Worm (Caenorhabditis elegans) whole organism, L3 larva: ENCODE data around the gene K09B11.5.
A peak's percentile ranks its signal among the peaks of the same experiment; 100 is the strongest.

ENCODE experiments used
- R02D3.7 ChIP-seq: fragments of 150-350 bp; optimal IDR thresholded peaks from 2 replicates; lab custom pipeline; 2014; ENCODE audit warnings: missing biosample characterization, missing genetic modification characterization
- ZK546.5 ChIP-seq: sonication (generic microtip); optimal IDR thresholded peaks from 2 replicates; lab custom pipeline; 2017; ENCODE audit warnings: missing biosample characterization, missing genetic modification characterization
- aly-2 ChIP-seq: fragments of 150-350 bp; optimal IDR thresholded peaks from 2 replicates; lab custom pipeline; 2014; ENCODE audit warnings: missing biosample characterization, missing genetic modification characterization
- ama-1 ChIP-seq: fragments of 150-350 bp; optimal IDR thresholded peaks from 2 replicates; lab custom pipeline; 2018
- ceh-16 ChIP-seq: sonication (generic microtip); optimal IDR thresholded peaks from 2 replicates; lab custom pipeline; 2017; ENCODE audit warnings: missing biosample characterization, missing genetic modification characterization
- ceh-28 ChIP-seq: fragments of 150-350 bp; optimal IDR thresholded peaks from 2 replicates; lab custom pipeline; 2014; ENCODE audit warnings: missing biosample characterization, missing genetic modification reagents, missing genetic modification characterization
- ceh-82 ChIP-seq: fragments of 150-350 bp; optimal IDR thresholded peaks from 2 replicates; lab custom pipeline; 2014; ENCODE audit warnings: missing biosample characterization, missing genetic modification characterization
- ceh-9 ChIP-seq: sonication (generic microtip); optimal IDR thresholded peaks from 2 replicates; lab custom pipeline; 2018; ENCODE audit warnings: missing biosample characterization, missing genetic modification characterization
- daf-12 ChIP-seq: fragments of 150-350 bp; optimal IDR thresholded peaks from 2 replicates; lab custom pipeline; 2014; ENCODE audit warnings: missing biosample characterization, missing genetic modification reagents, missing genetic modification characterization
- egl-27 ChIP-seq: sonication (generic microtip); optimal IDR thresholded peaks from 4 replicates; lab custom pipeline; 2017; ENCODE audit warnings: missing biosample characterization, missing genetic modification reagents, missing genetic modification characterization
- egl-5 ChIP-seq: fragments of 150-350 bp; optimal IDR thresholded peaks from 2 replicates; lab custom pipeline; 2017; ENCODE audit warnings: missing biosample characterization, missing genetic modification reagents, missing genetic modification characterization, inconsistent platforms
- elt-1 ChIP-seq: fragments of 150-350 bp; optimal IDR thresholded peaks from 2 replicates; lab custom pipeline; 2014; ENCODE audit warnings: missing biosample characterization, missing genetic modification characterization
- elt-2 ChIP-seq: sonication (generic microtip); optimal IDR thresholded peaks from 2 replicates; lab custom pipeline; 2016; ENCODE audit warnings: missing genetic modification reagents, mild to moderate bottlenecking, missing genetic modification characterization, missing compliant biosample characterization
- elt-3 ChIP-seq, 3 experiments: fragments of 150-350 bp in 1 of 3; sonication (generic microtip) in 2 of 3; optimal IDR thresholded peaks; 2 replicates in 2 of 3; 4 replicates in 1 of 3; lab custom pipeline; 2014 to 2017; ENCODE audit warnings: missing biosample characterization in 3 of 3, missing genetic modification characterization in 3 of 3
- eor-1 ChIP-seq, 2 experiments: fragments of 150-350 bp; optimal IDR thresholded peaks; 2 replicates each; lab custom pipeline; 2014 to 2018; ENCODE audit warnings: missing biosample characterization in 2 of 2, missing genetic modification characterization in 2 of 2
- fkh-10 ChIP-seq: sonication (generic microtip); optimal IDR thresholded peaks from 2 replicates; lab custom pipeline; 2017; ENCODE audit warnings: missing biosample characterization, missing genetic modification reagents, missing genetic modification characterization
- fkh-2 ChIP-seq: fragments of 150-350 bp; optimal IDR thresholded peaks from 2 replicates; lab custom pipeline; 2014; ENCODE audit warnings: missing biosample characterization, missing genetic modification reagents, missing genetic modification characterization
- fos-1 ChIP-seq: fragments of 150-350 bp; optimal IDR thresholded peaks from 2 replicates; lab custom pipeline; 2014; ENCODE audit warnings: missing biosample characterization, missing genetic modification characterization
- hmg-11 ChIP-seq: sonication (generic microtip); optimal IDR thresholded peaks from 2 replicates; lab custom pipeline; 2016; ENCODE audit warnings: missing genetic modification characterization, missing compliant biosample characterization
- jun-1 ChIP-seq: fragments of 150-350 bp; optimal IDR thresholded peaks from 2 replicates; lab custom pipeline; 2014; ENCODE audit warnings: missing biosample characterization, missing genetic modification reagents, missing genetic modification characterization
- lin-15B ChIP-seq: fragments of 150-350 bp; optimal IDR thresholded peaks from 2 replicates; lab custom pipeline; 2014; ENCODE audit warnings: missing biosample characterization, missing genetic modification characterization
- lin-39 ChIP-seq: fragments of 150-350 bp; optimal IDR thresholded peaks from 2 replicates; lab custom pipeline; 2018; ENCODE audit warnings: missing biosample characterization, missing genetic modification reagents, missing genetic modification characterization
- lsy-12 ChIP-seq: sonication (generic microtip); optimal IDR thresholded peaks from 2 replicates; lab custom pipeline; 2016; ENCODE audit warnings: mild to moderate bottlenecking, missing genetic modification characterization, missing compliant biosample characterization
- mdl-1 ChIP-seq: fragments of 150-350 bp; optimal IDR thresholded peaks from 2 replicates; lab custom pipeline; 2014; ENCODE audit warnings: missing biosample characterization, missing genetic modification characterization
- mml-1 ChIP-seq: fragments of 150-350 bp; sonication (generic microtip); optimal IDR thresholded peaks from 3 replicates; lab custom pipeline; 2014; ENCODE audit warnings: missing biosample characterization, missing genetic modification characterization
- nfya-1 ChIP-seq: sonication (generic microtip); optimal IDR thresholded peaks from 2 replicates; lab custom pipeline; 2017; ENCODE audit warnings: missing genetic modification characterization, mild to moderate bottlenecking, missing compliant biosample characterization, antibody characterized with exemption, moderate library complexity; ENCODE audit not compliant: insufficient read depth
- nhr-11 ChIP-seq: fragments of 150-350 bp; optimal IDR thresholded peaks from 2 replicates; lab custom pipeline; 2014; ENCODE audit warnings: missing biosample characterization, missing genetic modification characterization
- nhr-12 ChIP-seq: fragments of 150-350 bp; optimal IDR thresholded peaks from 2 replicates; lab custom pipeline; 2014; ENCODE audit warnings: missing biosample characterization, missing genetic modification characterization
- nhr-23 ChIP-seq: fragments of 150-350 bp; optimal IDR thresholded peaks from 2 replicates; lab custom pipeline; 2014; ENCODE audit warnings: missing biosample characterization, missing genetic modification reagents, missing genetic modification characterization
- nhr-237 ChIP-seq: fragments of 150-350 bp; optimal IDR thresholded peaks from 2 replicates; lab custom pipeline; 2014; ENCODE audit warnings: missing biosample characterization, missing genetic modification characterization
- nhr-25 ChIP-seq: sonication (generic microtip); optimal IDR thresholded peaks from 2 replicates; lab custom pipeline; 2017; ENCODE audit warnings: missing biosample characterization, missing genetic modification characterization
- nhr-28 ChIP-seq: fragments of 150-350 bp; optimal IDR thresholded peaks from 2 replicates; lab custom pipeline; 2014; ENCODE audit warnings: missing biosample characterization, missing genetic modification characterization
- nhr-43 ChIP-seq: sonication (generic microtip); optimal IDR thresholded peaks from 2 replicates; lab custom pipeline; 2016; ENCODE audit warnings: mild to moderate bottlenecking, missing genetic modification characterization, missing compliant biosample characterization; ENCODE audit not compliant: poor library complexity, severe bottlenecking
- nhr-67 ChIP-seq: fragments of 150-350 bp; optimal IDR thresholded peaks from 2 replicates; lab custom pipeline; 2014; ENCODE audit warnings: missing biosample characterization, missing genetic modification characterization
- nhr-76 ChIP-seq: fragments of 150-350 bp; sonication (generic microtip); optimal IDR thresholded peaks from 5 replicates; lab custom pipeline; 2014; ENCODE audit warnings: missing biosample characterization, missing genetic modification characterization
- nhr-77 ChIP-seq: fragments of 150-350 bp; optimal IDR thresholded peaks from 2 replicates; lab custom pipeline; 2014; ENCODE audit warnings: missing biosample characterization, missing genetic modification characterization
- pha-4 ChIP-seq: fragments of 150-350 bp; optimal IDR thresholded peaks from 2 replicates; lab custom pipeline; 2014; ENCODE audit warnings: missing biosample characterization, missing genetic modification reagents, missing genetic modification characterization
- pqm-1 ChIP-seq: fragments of 150-350 bp; optimal IDR thresholded peaks from 2 replicates; lab custom pipeline; 2017; ENCODE audit warnings: missing biosample characterization, missing genetic modification characterization, inconsistent platforms
- sea-2 ChIP-seq: fragments of 150-350 bp; sonication (generic microtip); optimal IDR thresholded peaks from 4 replicates; lab custom pipeline; 2014; ENCODE audit warnings: missing biosample characterization, missing genetic modification reagents, missing genetic modification characterization
- skn-1 ChIP-seq: fragments of 150-350 bp; optimal IDR thresholded peaks from 2 replicates; lab custom pipeline; 2014; ENCODE audit warnings: missing biosample characterization, missing genetic modification characterization
- snpc-4 ChIP-seq: fragments of 150-350 bp; optimal IDR thresholded peaks from 2 replicates; lab custom pipeline; 2014; ENCODE audit warnings: missing biosample characterization, missing genetic modification characterization
- tbx-2 ChIP-seq: sonication (generic microtip); optimal IDR thresholded peaks from 2 replicates; lab custom pipeline; 2016; ENCODE audit warnings: mild to moderate bottlenecking, missing genetic modification characterization, missing compliant biosample characterization
- unc-39 ChIP-seq: sonication (generic microtip); optimal IDR thresholded peaks from 4 replicates; lab custom pipeline; 2017; ENCODE audit warnings: missing biosample characterization, missing genetic modification characterization
- unc-62 ChIP-seq: fragments of 150-350 bp; sonication (generic microtip); optimal IDR thresholded peaks from 4 replicates; lab custom pipeline; 2014; ENCODE audit warnings: missing biosample characterization, missing genetic modification reagents, missing genetic modification characterization
- zag-1 ChIP-seq: fragments of 150-350 bp; optimal IDR thresholded peaks from 2 replicates; lab custom pipeline; 2014; ENCODE audit warnings: missing biosample characterization, missing genetic modification characterization
- ztf-11 ChIP-seq: fragments of 150-350 bp; optimal IDR thresholded peaks from 2 replicates; lab custom pipeline; 2014; ENCODE audit warnings: missing biosample characterization, missing genetic modification characterization
- ztf-4 ChIP-seq: fragments of 150-350 bp; optimal IDR thresholded peaks from 2 replicates; lab custom pipeline; 2014; ENCODE audit warnings: missing biosample characterization, missing genetic modification characterization

The K09B11.5 gene

DNA sequence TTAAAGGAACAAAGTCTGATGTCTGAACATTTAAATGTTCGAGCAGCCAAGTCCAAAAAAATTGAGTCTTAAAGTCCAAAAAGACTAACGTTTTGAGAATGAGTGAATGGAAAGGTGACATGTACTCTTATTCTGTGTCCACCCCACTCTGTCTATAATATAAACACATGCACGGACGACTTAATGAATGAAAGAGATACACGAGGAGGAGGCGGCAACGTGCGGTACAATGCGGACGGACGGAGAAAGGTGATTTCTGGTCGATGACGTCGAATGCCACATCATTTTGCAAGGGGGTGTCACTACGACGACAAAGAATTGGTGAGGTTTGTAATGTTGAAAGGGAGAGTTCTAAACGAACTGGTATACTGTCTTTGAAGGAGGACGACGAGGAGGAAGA, 39.1 kb downstream of the K09B11.5 start:
- TF ChIP-seq nhr-43 (peak; percentile 64), nhr-237 (no peak), nhr-25 (peak; percentile 44), nhr-23 (tag; lab: Kevin White, UChicago) (peak; percentile 7), pqm-1 (tag; lab: Kevin White, UChicago) (peak; percentile 29), ceh-9 (no peak), ama-1 (lab: Kevin White, UChicago) (peak; percentile 1)

- no peak for TF ChIP-seq fos-1
- no peak for TF ChIP-seq tbx-2
- TF ChIP-seq unc-62 (GFP tag; lab: Kevin White, UChicago): no peak
- TF ChIP-seq jun-1 (tag; lab: Kevin White, UChicago): peak; percentile 26
- TF ChIP-seq ceh-9: no peak
- TF ChIP-seq ztf-4 (tag; lab: Kevin White, UChicago): peak; percentile 7
- TF ChIP-seq pqm-1 (tag; lab: Kevin White, UChicago): peak; percentile 92
- TF ChIP-seq sea-2 (GFP tag; lab: Kevin White, UChicago): no peak
- TF ChIP-seq elt-2 (tag; lab: Kevin White, UChicago): peak; percentile 90
- TF ChIP-seq egl-5 (tag; lab: Kevin White, UChicago): no peak
- peak; percentile 17 for TF ChIP-seq nhr-28 (tag; lab: Kevin White, UChicago)
- no peak for TF ChIP-seq fkh-2 (tag; lab: Kevin White, UChicago)
- no peak for TF ChIP-seq ama-1 (lab: Kevin White, UChicago)
- no peak for TF ChIP-seq nhr-11 (tag; lab: Kevin White, UChicago)
- no peak for TF ChIP-seq fkh-10 (GFP tag; lab: Kevin White, UChicago)
- peak; percentile 61 for TF ChIP-seq skn-1 (tag; lab: Kevin White, UChicago)
- TF ChIP-seq unc-39: no peak
- peak; percentile 87 for TF ChIP-seq nhr-23 (tag; lab: Kevin White, UChicago)
- no peak for TF ChIP-seq aly-2 (tag; lab: Kevin White, UChicago)
- no peak for TF ChIP-seq egl-27
- peak; percentile 9 for TF ChIP-seq nfya-1 (tag; lab: Kevin White, UChicago)
- no peak for TF ChIP-seq nhr-67 (tag; lab: Kevin White, UChicago)
- peak; percentile 47 for TF ChIP-seq lsy-12 (tag; lab: Kevin White, UChicago)
- peak; percentile 7 for TF ChIP-seq nhr-43
- no peak for TF ChIP-seq ceh-82 (tag; lab: Kevin White, UChicago)
- no peak for TF ChIP-seq zag-1
- TF ChIP-seq elt-3 (tag; optimal IDR thresholded peaks at IDR 0.05; lab: Kevin White, UChicago): peak in 1 of 3 experiments; percentile 7
- TF ChIP-seq nhr-76 (tag; lab: Kevin White, UChicago): no peak
- TF ChIP-seq ztf-11 (tag; lab: Kevin White, UChicago): no peak
- TF ChIP-seq mdl-1 (tag; lab: Kevin White, UChicago): no peak
- no peak for TF ChIP-seq snpc-4
- TF ChIP-seq ceh-16 (tag; lab: Kevin White, UChicago): no peak
- TF ChIP-seq hmg-11 (tag; lab: Kevin White, UChicago): no peak
- peak; percentile 7 for TF ChIP-seq nhr-77
- TF ChIP-seq R02D3.7: no peak
- TF ChIP-seq elt-1 (tag; lab: Kevin White, UChicago): no peak
- TF ChIP-seq daf-12 (tag; lab: Kevin White, UChicago): no peak
- no peak for TF ChIP-seq lin-39 (tag; lab: Kevin White, UChicago)
- TF ChIP-seq nhr-25: peak; percentile 54
- TF ChIP-seq ZK546.5 (tag; lab: Kevin White, UChicago): no peak
- no peak for TF ChIP-seq nhr-237
- no peak for TF ChIP-seq lin-15B (tag; lab: Kevin White, UChicago)
- no peak for TF ChIP-seq ceh-28 (tag; lab: Kevin White, UChicago)
- no peak for TF ChIP-seq mml-1 (tag; lab: Kevin White, UChicago)
- TF ChIP-seq pha-4: no peak
- no peak for TF ChIP-seq nhr-12 (tag; lab: Kevin White, UChicago)
- no peak for TF ChIP-seq eor-1 (tag; optimal IDR thresholded peaks at IDR 0.05; lab: Kevin White, UChicago)
Observed at ce11 chrIV:13393246-13393716, 40.5 kb downstream of the K09B11.5 start.
